Worm (Caenorhabditis elegans) whole organism, L4 larva: ENCODE data around the gene msp-113.

ENCODE experiments used
- ZK546.5 ChIP-seq, 2 experiments: sonication (generic microtip); optimal IDR thresholded peaks; 2 replicates each; lab custom pipeline; 2017; ENCODE audit warnings: missing biosample characterization in 2 of 2, missing genetic modification characterization in 2 of 2
- ces-1 ChIP-seq: fragments of 150-350 bp; sonication (generic microtip); optimal IDR thresholded peaks from 4 replicates; lab custom pipeline; 2014; ENCODE audit warnings: missing biosample characterization, missing genetic modification reagents, missing genetic modification characterization
- daf-12 ChIP-seq: fragments of 150-350 bp; optimal IDR thresholded peaks from 2 replicates; lab custom pipeline; 2014; ENCODE audit warnings: missing biosample characterization, missing genetic modification reagents, missing genetic modification characterization
- daf-8 ChIP-seq: fragments of 200-800 bp; sonication (Bioruptor generic); IDR thresholded peaks from 2 replicates; pipeline ENCODE4 v1.3.6; 2022; ENCODE audit warnings: missing genetic modification characterization, missing compliant biosample characterization
- egl-43 ChIP-seq: fragments of 200-800 bp; sonication (Bioruptor generic); IDR thresholded peaks from 2 replicates; pipeline ENCODE4 v1.3.6; 2022; ENCODE audit warnings: missing genetic modification reagents, missing genetic modification characterization, missing compliant biosample characterization
- gei-8 ChIP-seq: fragments of 200-800 bp; sonication (Bioruptor generic); optimal IDR thresholded peaks from 2 replicates; lab custom pipeline; 2018; ENCODE audit warnings: mild to moderate bottlenecking, missing genetic modification characterization, missing compliant biosample characterization
- hlh-30 ChIP-seq: sonication (generic microtip); optimal IDR thresholded peaks from 2 replicates; lab custom pipeline; 2017; ENCODE audit warnings: antibody characterized with exemption, mild to moderate bottlenecking, missing genetic modification characterization, missing compliant biosample characterization; ENCODE audit not compliant: insufficient read depth
- lin-38 ChIP-seq: fragments of 200-800 bp; sonication (Bioruptor generic); IDR thresholded peaks from 2 replicates; pipeline ENCODE4 v1.3.6; 2022; ENCODE audit warnings: missing genetic modification reagents, missing genetic modification characterization, missing compliant biosample characterization
- lin-39 ChIP-seq: fragments of 150-350 bp; optimal IDR thresholded peaks from 2 replicates; lab custom pipeline; 2014; ENCODE audit warnings: missing biosample characterization, missing genetic modification reagents, missing genetic modification characterization
- nhr-237 ChIP-seq: sonication (generic microtip); optimal IDR thresholded peaks from 2 replicates; lab custom pipeline; 2017; ENCODE audit warnings: missing biosample characterization, missing genetic modification characterization
- pqm-1 ChIP-seq: sonication (generic microtip); optimal IDR thresholded peaks from 2 replicates; lab custom pipeline; 2017; ENCODE audit warnings: missing biosample characterization, missing genetic modification characterization
- snpc-1.2 ChIP-seq: fragments of 200-800 bp; sonication (Bioruptor generic); IDR thresholded peaks from 2 replicates; pipeline ENCODE4 v1.3.6; 2022; ENCODE audit warnings: missing genetic modification reagents, missing genetic modification characterization, missing compliant biosample characterization
- spr-3 ChIP-seq: fragments of 200-800 bp; sonication (Bioruptor generic); optimal IDR thresholded peaks from 2 replicates; lab custom pipeline; 2018; ENCODE audit warnings: mild to moderate bottlenecking, missing genetic modification characterization, missing compliant biosample characterization
- unc-39 ChIP-seq: sonication (generic microtip); optimal IDR thresholded peaks from 2 replicates; lab custom pipeline; 2017; ENCODE audit warnings: missing biosample characterization, missing genetic modification characterization

ce11 chrIV:5266474-5266873 is 31.3 kb upstream of the msp-113 start, which contains the start of gene F36H12.5:
- TF ChIP-seq gei-8 (GFP tag; lab: Kevin White, UChicago) (no peak), ces-1 (GFP tag; lab: Kevin White, UChicago) (no peak), snpc-1.2 (GFP tag; lab: Robert Waterston, UW) (no peak), egl-43 (GFP tag; lab: Robert Waterston, UW) (no peak), pqm-1 (tag; lab: Kevin White, UChicago) (no peak), unc-39 (tag; lab: Kevin White, UChicago) (no peak), daf-8 (GFP tag; lab: Robert Waterston, UW) (no peak), daf-12 (tag; lab: Kevin White, UChicago) (no peak), lin-38 (GFP tag; lab: Robert Waterston, UW) (no peak), lin-39 (tag; lab: Kevin White, UChicago) (no peak), hlh-30 (tag; lab: Kevin White, UChicago) (no peak), ZK546.5 (tag; optimal IDR thresholded peaks at IDR 0.05; lab: Kevin White, UChicago) (no peak), nhr-237 (tag; lab: Kevin White, UChicago) (no peak), spr-3 (GFP tag; lab: Kevin White, UChicago) (no peak)
